Worm (Caenorhabditis elegans) whole organism, L4 larva: ENCODE measurements around the gene col-96.

Experiments used
- D1046.2 ChIP-seq: fragments of 200-800 bp; sonication (Bioruptor generic); IDR thresholded peaks from 2 replicates; pipeline ENCODE4 v1.3.6; 2022; ENCODE audit warnings: missing genetic modification characterization, missing compliant biosample characterization
- Y5F2A.4 ChIP-seq: fragments of 200-800 bp; sonication (Bioruptor generic); optimal IDR thresholded peaks from 2 replicates; lab custom pipeline; 2018; ENCODE audit warnings: mild to moderate bottlenecking, missing genetic modification characterization, missing compliant biosample characterization
- Y75B8A.6 ChIP-seq: fragments of 200-800 bp; sonication (Bioruptor generic); IDR thresholded peaks from 2 replicates; pipeline ENCODE4 v1.3.6; 2022; ENCODE audit warnings: missing genetic modification reagents, missing genetic modification characterization, missing compliant biosample characterization
- aha-1 ChIP-seq: fragments of 150-350 bp; peaks from one replicate; lab custom pipeline; 2014; ENCODE audit warnings: missing biosample characterization, missing genetic modification characterization
- ceh-28 ChIP-seq: fragments of 150-350 bp; optimal IDR thresholded peaks from 2 replicates; lab custom pipeline; 2014; ENCODE audit warnings: missing biosample characterization, missing genetic modification reagents, missing genetic modification characterization
- ceh-32 ChIP-seq: sonication (generic microtip); optimal IDR thresholded peaks from 2 replicates; lab custom pipeline; 2016; ENCODE audit warnings: mild to moderate bottlenecking, missing genetic modification characterization, missing compliant biosample characterization; ENCODE audit not compliant: poor library complexity
- ceh-44 ChIP-seq: fragments of 200-800 bp; sonication (Bioruptor generic); IDR thresholded peaks from 2 replicates; pipeline ENCODE4 v1.3.6; 2022; ENCODE audit warnings: missing genetic modification reagents, missing genetic modification characterization, missing compliant biosample characterization
- daf-12 ChIP-seq: fragments of 150-350 bp; optimal IDR thresholded peaks from 2 replicates; lab custom pipeline; 2014; ENCODE audit warnings: missing biosample characterization, missing genetic modification reagents, missing genetic modification characterization
- daf-16 ChIP-seq, 3 experiments: sonication (generic microtip); optimal IDR thresholded peaks; 2 replicates each; lab custom pipeline; 2016 to 2017; ENCODE audit warnings: missing genetic modification characterization in 3 of 3, missing genetic modification reagents in 3 of 3, mild to moderate bottlenecking in 2 of 3, missing compliant biosample characterization in 2 of 3, missing biosample characterization in 1 of 3, moderate library complexity in 1 of 3
- daf-8 ChIP-seq: fragments of 200-800 bp; sonication (Bioruptor generic); IDR thresholded peaks from 2 replicates; pipeline ENCODE4 v1.3.6; 2022; ENCODE audit warnings: missing genetic modification characterization, missing compliant biosample characterization
- dmd-9 ChIP-seq: fragments of 200-800 bp; sonication (Bioruptor generic); IDR thresholded peaks from 2 replicates; pipeline ENCODE4 v1.3.6; 2022; ENCODE audit warnings: missing genetic modification reagents, missing genetic modification characterization, missing compliant biosample characterization
- dpl-1 ChIP-seq: fragments of 150-350 bp; optimal IDR thresholded peaks from 2 replicates; lab custom pipeline; 2014; ENCODE audit warnings: missing biosample characterization, missing genetic modification reagents, missing genetic modification characterization
- duxl-1 ChIP-seq: sonication (generic microtip); optimal IDR thresholded peaks from 2 replicates; lab custom pipeline; 2016; ENCODE audit warnings: mild to moderate bottlenecking, missing genetic modification characterization, moderate library complexity, missing compliant biosample characterization; ENCODE audit not compliant: poor library complexity
- fkh-10 ChIP-seq: fragments of 150-350 bp; optimal IDR thresholded peaks from 2 replicates; lab custom pipeline; 2014; ENCODE audit warnings: missing biosample characterization, missing genetic modification reagents, missing genetic modification characterization
- gei-8 ChIP-seq: fragments of 200-800 bp; sonication (Bioruptor generic); optimal IDR thresholded peaks from 2 replicates; lab custom pipeline; 2018; ENCODE audit warnings: mild to moderate bottlenecking, missing genetic modification characterization, missing compliant biosample characterization
- hlh-11 ChIP-seq: fragments of 200-800 bp; sonication (Bioruptor generic); optimal IDR thresholded peaks from 2 replicates; lab custom pipeline; 2018; ENCODE audit warnings: mild to moderate bottlenecking, missing genetic modification characterization, missing compliant biosample characterization
- hlh-30 ChIP-seq: sonication (generic microtip); optimal IDR thresholded peaks from 2 replicates; lab custom pipeline; 2017; ENCODE audit warnings: antibody characterized with exemption, mild to moderate bottlenecking, missing genetic modification characterization, missing compliant biosample characterization; ENCODE audit not compliant: insufficient read depth
- lim-7 ChIP-seq: fragments of 200-800 bp; sonication (Bioruptor generic); IDR thresholded peaks from 2 replicates; pipeline ENCODE4 v1.3.6; 2022; ENCODE audit warnings: missing genetic modification characterization, missing compliant biosample characterization
- lin-13 ChIP-seq: fragments of 150-350 bp; optimal IDR thresholded peaks from 2 replicates; lab custom pipeline; 2014; ENCODE audit warnings: missing biosample characterization, missing genetic modification reagents, missing genetic modification characterization
- lin-29 ChIP-seq: fragments of 200-800 bp; sonication (Bioruptor generic); IDR thresholded peaks from 2 replicates; pipeline ENCODE4 v1.3.6; 2022; ENCODE audit warnings: missing genetic modification reagents, missing genetic modification characterization, missing compliant biosample characterization
- lin-38 ChIP-seq: fragments of 200-800 bp; sonication (Bioruptor generic); IDR thresholded peaks from 2 replicates; pipeline ENCODE4 v1.3.6; 2022; ENCODE audit warnings: missing genetic modification reagents, missing genetic modification characterization, missing compliant biosample characterization
- lir-3 ChIP-seq: sonication (generic microtip); optimal IDR thresholded peaks from 2 replicates; lab custom pipeline; 2016; ENCODE audit warnings: mild to moderate bottlenecking, missing genetic modification characterization, missing compliant biosample characterization
- madf-5 ChIP-seq, 2 experiments: fragments of 200-800 bp; sonication (Bioruptor generic); IDR thresholded peaks; 2 replicates each; pipeline ENCODE4 v1.3.6; 2022; ENCODE audit warnings: missing compliant biosample characterization in 2 of 2, missing genetic modification characterization in 2 of 2
- mdt-29 ChIP-seq: fragments of 200-800 bp; sonication (Bioruptor generic); IDR thresholded peaks from 2 replicates; pipeline ENCODE4 v1.3.6; 2022; ENCODE audit warnings: missing genetic modification reagents, missing genetic modification characterization, missing compliant biosample characterization
- mep-1 ChIP-seq: fragments of 150-350 bp; sonication (generic microtip); optimal IDR thresholded peaks from 3 replicates; lab custom pipeline; 2014; ENCODE audit warnings: missing biosample characterization, missing genetic modification characterization
- mxl-2 ChIP-seq: fragments of 200-800 bp; sonication (Bioruptor generic); conservative IDR thresholded peaks from 2 replicates; pipeline ENCODE4 v1.3.6; 2022; ENCODE audit warnings: missing genetic modification reagents, missing genetic modification characterization, missing compliant biosample characterization
- nhr-237 ChIP-seq: sonication (generic microtip); optimal IDR thresholded peaks from 2 replicates; lab custom pipeline; 2017; ENCODE audit warnings: missing biosample characterization, missing genetic modification characterization
- nhr-25 ChIP-seq: sonication (generic microtip); optimal IDR thresholded peaks from 2 replicates; lab custom pipeline; 2017; ENCODE audit warnings: missing genetic modification characterization, mild to moderate bottlenecking, missing compliant biosample characterization, antibody characterized with exemption, moderate library complexity, borderline replicate concordance; ENCODE audit not compliant: insufficient read depth
- nhr-42 ChIP-seq: fragments of 200-800 bp; sonication (Bioruptor generic); IDR thresholded peaks from 2 replicates; pipeline ENCODE4 v1.3.6; 2022; ENCODE audit warnings: missing genetic modification characterization, missing compliant biosample characterization
- pqm-1 ChIP-seq: sonication (generic microtip); optimal IDR thresholded peaks from 2 replicates; lab custom pipeline; 2017; ENCODE audit warnings: missing biosample characterization, missing genetic modification characterization
- set-16 ChIP-seq: fragments of 200-800 bp; sonication (Bioruptor generic); IDR thresholded peaks from 2 replicates; pipeline ENCODE4 v1.3.6; 2022; ENCODE audit warnings: missing genetic modification reagents, missing genetic modification characterization, missing compliant biosample characterization
- skn-1 ChIP-seq: fragments of 150-350 bp; optimal IDR thresholded peaks from 2 replicates; lab custom pipeline; 2014; ENCODE audit warnings: missing biosample characterization, missing genetic modification characterization
- snpc-1.2 ChIP-seq: fragments of 200-800 bp; sonication (Bioruptor generic); IDR thresholded peaks from 2 replicates; pipeline ENCODE4 v1.3.6; 2022; ENCODE audit warnings: missing genetic modification reagents, missing genetic modification characterization, missing compliant biosample characterization
- spr-1 ChIP-seq: sonication (generic microtip); optimal IDR thresholded peaks from 2 replicates; lab custom pipeline; 2016; ENCODE audit warnings: mild to moderate bottlenecking, missing genetic modification characterization, missing compliant biosample characterization
- spr-3 ChIP-seq: fragments of 200-800 bp; sonication (Bioruptor generic); optimal IDR thresholded peaks from 2 replicates; lab custom pipeline; 2018; ENCODE audit warnings: mild to moderate bottlenecking, missing genetic modification characterization, missing compliant biosample characterization
- unc-39 ChIP-seq: sonication (generic microtip); optimal IDR thresholded peaks from 2 replicates; lab custom pipeline; 2017; ENCODE audit warnings: missing biosample characterization, missing genetic modification characterization
- zip-11 ChIP-seq: fragments of 200-800 bp; sonication (Bioruptor generic); IDR thresholded peaks from 2 replicates; pipeline ENCODE4 v1.3.6; 2022; ENCODE audit warnings: missing genetic modification characterization, missing compliant biosample characterization
- ztf-11 ChIP-seq: fragments of 150-350 bp; optimal IDR thresholded peaks from 2 replicates; lab custom pipeline; 2014; ENCODE audit warnings: missing biosample characterization, missing genetic modification characterization
- ztf-7 ChIP-seq: fragments of 150-350 bp; optimal IDR thresholded peaks from 2 replicates; lab custom pipeline; 2014; ENCODE audit warnings: missing biosample characterization, missing genetic modification characterization

col-96 gene

ce11 chrIII:11738482-11738881 lies 31.9 kb upstream of the col-96 start (continued):
- TF ChIP-seq dpl-1 (GFP tag; lab: Kevin White, UChicago) = no peak
- TF ChIP-seq lin-38 = no peak
- TF ChIP-seq mdt-29 (GFP tag; lab: Robert Waterston, UW) = no peak
- TF ChIP-seq zip-11 = no peak
- TF ChIP-seq spr-3 (GFP tag; lab: Kevin White, UChicago) = no peak
- TF ChIP-seq ceh-32 (tag; lab: Kevin White, UChicago) = no peak
- TF ChIP-seq lin-29 (GFP tag; lab: Robert Waterston, UW) = no peak
- TF ChIP-seq D1046.2 (GFP tag; lab: Robert Waterston, UW) = no peak
- TF ChIP-seq hlh-30 (tag; lab: Kevin White, UChicago) = peak; percentile 87
- no peak for TF ChIP-seq daf-12 (tag; lab: Kevin White, UChicago)
- no peak for TF ChIP-seq pqm-1 (tag; lab: Kevin White, UChicago)
- TF ChIP-seq lin-13 (GFP tag; lab: Kevin White, UChicago) = no peak
- no peak for TF ChIP-seq dmd-9 (GFP tag; lab: Robert Waterston, UW)
- no peak for TF ChIP-seq mxl-2 (GFP tag; lab: Robert Waterston, UW)
- no peak for TF ChIP-seq gei-8 (GFP tag; lab: Kevin White, UChicago)
- TF ChIP-seq hlh-11 (tag; lab: Kevin White, UChicago) = peak; percentile 53
- TF ChIP-seq Y75B8A.6 (GFP tag; lab: Robert Waterston, UW) = no peak
- no peak for TF ChIP-seq madf-5 (GFP tag; IDR thresholded peaks at IDR 0.05; lab: Robert Waterston, UW)

ce11 chrIII:11737527-11737926 lies 31.0 kb upstream of the col-96 start, which contains the start of gene sup-1:
Gene sup-1, minus strand, starts transcription at chrIII:11737627.
- peak; percentile 29 for TF ChIP-seq aha-1 (tag; lab: Kevin White, UChicago)
- TF ChIP-seq daf-8 (GFP tag; lab: Robert Waterston, UW) = no peak

ce11 chrIII:11732943-11733342 lies 26.4 kb upstream of the col-96 start:
- no peak for TF ChIP-seq ztf-11 (tag; lab: Kevin White, UChicago)
- peak; percentile 11 for TF ChIP-seq mep-1 (tag; lab: Kevin White, UChicago)
- TF ChIP-seq ceh-28 (tag; lab: Kevin White, UChicago) = peak; percentile 95

ce11 chrIII:11732056-11732455 lies 25.5 kb upstream of the col-96 start, which contains the start of gene Y41C4A.21:
Gene Y41C4A.21, plus strand, starts transcription at chrIII:11732356.
- TF ChIP-seq dmd-9 (GFP tag; lab: Robert Waterston, UW) = no peak
- TF ChIP-seq fkh-10 (GFP tag; lab: Kevin White, UChicago) = no peak
- TF ChIP-seq Y5F2A.4 (GFP tag; lab: Kevin White, UChicago) = no peak
- TF ChIP-seq set-16 (GFP tag; lab: Robert Waterston, UW) = 0 out of 2 replicates have a peak, but pooled peaks have one; percentile 4
- TF ChIP-seq nhr-25 (tag; lab: Kevin White, UChicago) = no peak
- TF ChIP-seq snpc-1.2 = no peak
- no peak for TF ChIP-seq lim-7 (GFP tag; lab: Robert Waterston, UW)
- TF ChIP-seq, all 104 proteins: peak for 1

- TF ChIP-seq duxl-1 (tag; lab: Kevin White, UChicago) (no peak), ceh-44 (GFP tag; lab: Robert Waterston, UW) (no peak), nhr-42 (no peak), madf-5 (GFP tag; IDR thresholded peaks at IDR 0.05; lab: Robert Waterston, UW) (no peak), skn-1 (tag; lab: Kevin White, UChicago) (no peak), unc-39 (tag; lab: Kevin White, UChicago) (no peak), daf-16 (GFP tag; optimal IDR thresholded peaks at IDR 0.05; lab: Kevin White, UChicago) (no peak), daf-16 (tag; optimal IDR thresholded peaks at IDR 0.05; lab: Kevin White, UChicago) (no peak), aha-1 (tag; lab: Kevin White, UChicago) (no peak), ztf-7 (tag; lab: Kevin White, UChicago) (no peak), lir-3 (tag; lab: Kevin White, UChicago) (no peak), ceh-28 (tag; lab: Kevin White, UChicago) (no peak), nhr-237 (tag; lab: Kevin White, UChicago) (no peak), spr-1 (tag; lab: Kevin White, UChicago) (no peak)
These were observed 24.9 kb upstream of the col-96 start for ce11 chrIII:11731491-11731890.
